Worm (Caenorhabditis elegans) whole organism, L2 larva: ENCODE measurements around the gene cest-3.

Experiments used
- F13H6.1 ChIP-seq: sonication (generic microtip); optimal IDR thresholded peaks from 2 replicates; lab custom pipeline; 2016; ENCODE audit warnings: missing genetic modification characterization, missing compliant biosample characterization
- ZK546.5 ChIP-seq: sonication (generic microtip); optimal IDR thresholded peaks from 2 replicates; lab custom pipeline; 2017; ENCODE audit warnings: missing biosample characterization, missing genetic modification characterization
- ceh-82 ChIP-seq: fragments of 150-350 bp; optimal IDR thresholded peaks from 2 replicates; lab custom pipeline; 2014; ENCODE audit warnings: missing biosample characterization, missing genetic modification characterization
- dmd-4 ChIP-seq: sonication (generic microtip); optimal IDR thresholded peaks from 2 replicates; lab custom pipeline; 2017; ENCODE audit warnings: missing biosample characterization, missing genetic modification characterization
- fos-1 ChIP-seq: fragments of 150-350 bp; optimal IDR thresholded peaks from 2 replicates; lab custom pipeline; 2014; ENCODE audit warnings: missing biosample characterization, missing genetic modification characterization
- lin-39 ChIP-seq: fragments of 150-350 bp; optimal IDR thresholded peaks from 2 replicates; lab custom pipeline; 2014; ENCODE audit warnings: missing biosample characterization, missing genetic modification reagents, missing genetic modification characterization
- mdl-1 ChIP-seq, 2 experiments: fragments of 150-350 bp in 1 of 2; sonication (generic microtip) in 1 of 2; optimal IDR thresholded peaks; 2 replicates each; lab custom pipeline; 2017; ENCODE audit warnings: missing biosample characterization in 2 of 2, missing genetic modification characterization in 2 of 2
- nhr-10 ChIP-seq: sonication (generic microtip); optimal IDR thresholded peaks from 2 replicates; lab custom pipeline; 2017; ENCODE audit warnings: missing biosample characterization, missing genetic modification characterization
- nhr-11 ChIP-seq: fragments of 150-350 bp; optimal IDR thresholded peaks from 2 replicates; lab custom pipeline; 2014; ENCODE audit warnings: missing biosample characterization, missing genetic modification characterization
- nhr-77 ChIP-seq: fragments of 150-350 bp; optimal IDR thresholded peaks from 2 replicates; lab custom pipeline; 2014; ENCODE audit warnings: missing biosample characterization, missing genetic modification characterization
- skn-1 ChIP-seq: sonication (generic microtip); optimal IDR thresholded peaks from 2 replicates; lab custom pipeline; 2017; ENCODE audit warnings: missing biosample characterization, missing genetic modification characterization
- unc-62 ChIP-seq: fragments of 150-350 bp; optimal IDR thresholded peaks from 2 replicates; lab custom pipeline; 2014; ENCODE audit warnings: missing biosample characterization, missing genetic modification reagents, missing genetic modification characterization
- zag-1 ChIP-seq: fragments of 150-350 bp; optimal IDR thresholded peaks from 2 replicates; lab custom pipeline; 2014; ENCODE audit warnings: missing biosample characterization, missing genetic modification characterization
- ztf-11 ChIP-seq: sonication (generic microtip); optimal IDR thresholded peaks from 2 replicates; lab custom pipeline; 2017; ENCODE audit warnings: missing biosample characterization, missing genetic modification characterization

- TF ChIP-seq nhr-11 (tag; lab: Kevin White, UChicago) (no peak), lin-39 (tag; lab: Kevin White, UChicago) (no peak), mdl-1 (tag; optimal IDR thresholded peaks at IDR 0.05; lab: Kevin White, UChicago) (no peak), dmd-4 (tag; lab: Kevin White, UChicago) (no peak), ztf-11 (tag; lab: Kevin White, UChicago) (no peak), F13H6.1 (tag; lab: Kevin White, UChicago) (no peak), unc-62 (GFP tag; lab: Kevin White, UChicago) (no peak), ZK546.5 (tag; lab: Kevin White, UChicago) (no peak), skn-1 (tag; lab: Kevin White, UChicago) (no peak), zag-1 (tag; lab: Kevin White, UChicago) (no peak), ceh-82 (tag; lab: Kevin White, UChicago) (no peak), fos-1 (tag; lab: Kevin White, UChicago) (no peak), nhr-77 (no peak), nhr-10 (no peak)
Observed at ce11 chrX:12256594-12257048, 15.2 kb downstream of the cest-3 start, which contains the start of gene E01G6.2.
